Fruit fly (Drosophila melanogaster) whole organism, embryonic: ENCODE measurements around the gene ghi.

Source experiments
- CG11247 ChIP-seq: fragments of 200-800 bp; sonication (Bioruptor generic); IDR thresholded peaks from 2 replicates; pipeline ENCODE4 v1.3.6; 2022; ENCODE audit warnings: missing biosample characterization, missing genetic modification characterization
- CG11695 ChIP-seq: fragments of 200-800 bp; sonication (Bioruptor generic); IDR thresholded peaks from 3 replicates; pipeline ENCODE4 v1.3.6; 2022; ENCODE audit warnings: missing biosample characterization, missing genetic modification characterization
- CG12744 ChIP-seq: fragments of 200-800 bp; sonication (Bioruptor generic); optimal IDR thresholded peaks from 2 replicates; lab custom pipeline; 2016; ENCODE audit warnings: missing biosample characterization, missing genetic modification characterization
- CG13624 ChIP-seq: fragments of 200-800 bp; sonication (Bioruptor generic); optimal IDR thresholded peaks from 2 replicates; lab custom pipeline; 2016; ENCODE audit warnings: missing biosample characterization, missing genetic modification characterization
- CG15601 ChIP-seq: fragments of 200-800 bp; sonication (Bioruptor generic); optimal IDR thresholded peaks from 3 replicates; lab custom pipeline; 2019; ENCODE audit warnings: missing biosample characterization, mild to moderate bottlenecking, missing genetic modification characterization, moderate library complexity
- CG1602 ChIP-seq: fragments of 200-800 bp; sonication (Bioruptor generic); optimal IDR thresholded peaks from 3 replicates; lab custom pipeline; 2016; ENCODE audit warnings: missing biosample characterization, missing genetic modification characterization
- CG1647 ChIP-seq: fragments of 200-800 bp; sonication (Bioruptor generic); optimal IDR thresholded peaks from 3 replicates; lab custom pipeline; 2016; ENCODE audit warnings: missing biosample characterization, missing genetic modification characterization
- CG18764 ChIP-seq: fragments of 200-800 bp; sonication (Bioruptor generic); optimal IDR thresholded peaks from 3 replicates; lab custom pipeline; 2016; ENCODE audit warnings: missing biosample characterization, missing genetic modification characterization
- CG30020 ChIP-seq: fragments of 200-800 bp; optimal IDR thresholded peaks from 2 replicates; lab custom pipeline; 2019; ENCODE audit warnings: missing biosample characterization, mild to moderate bottlenecking, missing genetic modification characterization, moderate library complexity
- CG33213 ChIP-seq: fragments of 200-800 bp; sonication (Bioruptor generic); optimal IDR thresholded peaks from 3 replicates; lab custom pipeline; 2016; ENCODE audit warnings: missing biosample characterization, missing genetic modification characterization
- CG5245 ChIP-seq: fragments of 200-800 bp; sonication (Bioruptor generic); optimal IDR thresholded peaks from 3 replicates; lab custom pipeline; 2016; ENCODE audit warnings: missing biosample characterization, missing genetic modification characterization
- CG6654 ChIP-seq: fragments of 200-800 bp; sonication (Bioruptor generic); optimal IDR thresholded peaks from 2 replicates; lab custom pipeline; 2017; ENCODE audit warnings: missing biosample characterization, mild to moderate bottlenecking, missing genetic modification characterization
- CG8290 ChIP-seq, 3 experiments: fragments of 200-800 bp; sonication (Bioruptor generic); optimal IDR thresholded peaks; 2 replicates each; lab custom pipeline; 2016 to 2019; ENCODE audit warnings: missing biosample characterization in 3 of 3, missing genetic modification characterization in 3 of 3, mild to moderate bottlenecking in 2 of 3, moderate library complexity in 1 of 3
- CG8388 ChIP-seq: fragments of 200-800 bp; sonication (Bioruptor generic); optimal IDR thresholded peaks from 2 replicates; lab custom pipeline; 2019; ENCODE audit warnings: missing biosample characterization, mild to moderate bottlenecking, missing genetic modification characterization, moderate library complexity
- D19B ChIP-seq: fragments of 200-800 bp; sonication (Bioruptor generic); optimal IDR thresholded peaks from 2 replicates; lab custom pipeline; 2017; ENCODE audit warnings: missing biosample characterization, mild to moderate bottlenecking, missing genetic modification characterization
- Dad ChIP-seq: fragments of 200-800 bp; sonication (Bioruptor generic); optimal IDR thresholded peaks from 3 replicates; lab custom pipeline; 2016; ENCODE audit warnings: missing biosample characterization, missing genetic modification characterization
- E2f1 ChIP-seq: fragments of 200-800 bp; sonication (Bioruptor generic); IDR thresholded peaks from 2 replicates; pipeline ENCODE4 v1.3.6; 2022; ENCODE audit warnings: missing biosample characterization, missing genetic modification characterization
- Eip74EF ChIP-seq, 2 experiments: fragments of 200-800 bp in 1 of 2; fragments of >200 bp in 1 of 2; sonication (Bioruptor generic) in 1 of 2; optimal IDR thresholded peaks; 2 replicates each; lab custom pipeline; 2017 to 2019; ENCODE audit warnings: missing biosample characterization in 2 of 2, missing genetic modification characterization in 2 of 2, mild to moderate bottlenecking in 1 of 2, moderate library complexity in 1 of 2
- Elba2 ChIP-seq: fragments of 200-800 bp; sonication (Bioruptor generic); optimal IDR thresholded peaks from 3 replicates; lab custom pipeline; 2016; ENCODE audit warnings: missing biosample characterization, missing genetic modification characterization
- GATAe ChIP-seq: fragments of 200-800 bp; sonication (Bioruptor generic); conservative IDR thresholded peaks from 2 replicates; pipeline ENCODE4 v1.3.6; 2022; ENCODE audit warnings: missing biosample characterization, missing genetic modification characterization
- Gug ChIP-seq: fragments of 200-800 bp; sonication (Bioruptor generic); IDR thresholded peaks from 4 replicates; pipeline ENCODE4 v1.3.6; 2022; ENCODE audit warnings: missing biosample characterization, missing genetic modification characterization
- Lpt ChIP-seq: fragments of >200 bp; optimal IDR thresholded peaks from 2 replicates; lab custom pipeline; 2018; ENCODE audit warnings: missing biosample characterization, missing genetic modification characterization
- Nf-YB ChIP-seq: fragments of 200-800 bp; sonication (Bioruptor generic); optimal IDR thresholded peaks from 3 replicates; lab custom pipeline; 2019; ENCODE audit warnings: missing biosample characterization, mild to moderate bottlenecking, missing genetic modification characterization, moderate library complexity
- Oli ChIP-seq: fragments of 200-800 bp; sonication (Bioruptor generic); optimal IDR thresholded peaks from 2 replicates; lab custom pipeline; 2018; ENCODE audit warnings: missing biosample characterization, mild to moderate bottlenecking, missing genetic modification characterization, moderate library complexity
- cg ChIP-seq: fragments of 200-800 bp; sonication (Bioruptor generic); optimal IDR thresholded peaks from 3 replicates; lab custom pipeline; 2019; ENCODE audit warnings: missing biosample characterization, mild to moderate bottlenecking, missing genetic modification characterization, moderate library complexity
- da ChIP-seq: fragments of 200-800 bp; sonication (Bioruptor generic); optimal IDR thresholded peaks from 2 replicates; lab custom pipeline; 2016; ENCODE audit warnings: missing biosample characterization, missing genetic modification characterization
- dpn ChIP-seq, 2 experiments: fragments of 200-800 bp; sonication (Bioruptor generic); optimal IDR thresholded peaks; 3 replicates each; lab custom pipeline; 2016; ENCODE audit warnings: missing biosample characterization in 2 of 2, missing genetic modification characterization in 2 of 2
- exex ChIP-seq: fragments of 200-800 bp; sonication (Bioruptor generic); optimal IDR thresholded peaks from 4 replicates; lab custom pipeline; 2018; ENCODE audit warnings: missing biosample characterization, mild to moderate bottlenecking, missing genetic modification characterization, moderate library complexity
- eyg ChIP-seq: fragments of 200-800 bp; sonication (Bioruptor generic); optimal IDR thresholded peaks from 3 replicates; lab custom pipeline; 2016; ENCODE audit warnings: missing biosample characterization, missing genetic modification characterization
- fd102C ChIP-seq: fragments of 200-800 bp; sonication (Bioruptor generic); optimal IDR thresholded peaks from 2 replicates; lab custom pipeline; 2018; ENCODE audit warnings: missing biosample characterization, mild to moderate bottlenecking, missing genetic modification characterization, moderate library complexity
- gcm ChIP-seq: fragments of 200-800 bp; sonication (Bioruptor generic); optimal IDR thresholded peaks from 2 replicates; lab custom pipeline; 2019; ENCODE audit warnings: missing biosample characterization, mild to moderate bottlenecking, missing genetic modification characterization, moderate library complexity
- her ChIP-seq: fragments of 200-800 bp; sonication (Bioruptor generic); optimal IDR thresholded peaks from 2 replicates; lab custom pipeline; 2016; ENCODE audit warnings: missing biosample characterization, missing genetic modification characterization
- hkb ChIP-seq, 2 experiments: fragments of 200-800 bp in 1 of 2; fragments of >200 bp in 1 of 2; sonication (Bioruptor generic) in 1 of 2; IDR thresholded peaks in 1 of 2; optimal IDR thresholded peaks in 1 of 2; 2 replicates each; pipeline versions ENCODE4 v1.3.6 to Lab custom; 2017 to 2022; ENCODE audit warnings: missing biosample characterization in 1 of 2, missing genetic modification characterization in 1 of 2
- ind ChIP-seq: fragments of 200-800 bp; sonication (Bioruptor generic); optimal IDR thresholded peaks from 3 replicates; lab custom pipeline; 2016; ENCODE audit warnings: missing biosample characterization, missing genetic modification characterization
- kay ChIP-seq: fragments of 200-800 bp; sonication (Bioruptor generic); optimal IDR thresholded peaks from 2 replicates; lab custom pipeline; 2016; ENCODE audit warnings: missing biosample characterization, missing genetic modification characterization
- lab ChIP-seq: fragments of 200-800 bp; sonication (Bioruptor generic); optimal IDR thresholded peaks from 3 replicates; lab custom pipeline; 2017; ENCODE audit warnings: missing biosample characterization, missing genetic modification characterization, mild to moderate bottlenecking, moderate library complexity, missing genetic modification reagents
- luna ChIP-seq: fragments of 200-800 bp; sonication (Bioruptor generic); optimal IDR thresholded peaks from 2 replicates; lab custom pipeline; 2016; ENCODE audit warnings: missing biosample characterization, missing genetic modification characterization
- nerfin-2 ChIP-seq: fragments of 200-800 bp; sonication (Bioruptor generic); IDR thresholded peaks from 2 replicates; pipeline ENCODE4 v1.3.6; 2022; ENCODE audit warnings: missing biosample characterization, missing genetic modification characterization; ENCODE audit not compliant: partially characterized antibody
- psq ChIP-seq: fragments of 200-800 bp; sonication (Bioruptor generic); optimal IDR thresholded peaks from 2 replicates; lab custom pipeline; 2017; ENCODE audit warnings: missing biosample characterization, missing genetic modification characterization
- sc ChIP-seq, 3 experiments: fragments of >200 bp in 2 of 3; fragments of 200-800 bp in 1 of 3; sonication (Bioruptor generic) in 1 of 3; optimal IDR thresholded peaks; 2 replicates in 2 of 3; 3 replicates in 1 of 3; lab custom pipeline; 2017; ENCODE audit warnings: mild to moderate bottlenecking in 1 of 3, missing biosample characterization in 1 of 3, missing genetic modification characterization in 1 of 3, missing genetic modification reagents in 1 of 3
- sens ChIP-seq: fragments of 200-800 bp; sonication (Bioruptor generic); peaks from one replicate; lab custom pipeline; 2016; ENCODE audit warnings: missing biosample characterization, missing genetic modification characterization
- sob ChIP-seq: fragments of 200-800 bp; sonication (Bioruptor generic); IDR thresholded peaks from 2 replicates; pipeline ENCODE4 v1.3.6; 2022; ENCODE audit warnings: missing biosample characterization, missing genetic modification characterization
- tll ChIP-seq, 2 experiments: fragments of 200-800 bp in 1 of 2; fragments of >200 bp in 1 of 2; sonication (Bioruptor generic) in 1 of 2; optimal IDR thresholded peaks; 2 replicates each; lab custom pipeline; 2017 to 2019; ENCODE audit warnings: missing biosample characterization in 2 of 2, missing genetic modification characterization in 2 of 2, mild to moderate bottlenecking in 1 of 2, moderate library complexity in 1 of 2
- wdn ChIP-seq: fragments of 200-800 bp; sonication (Bioruptor generic); IDR thresholded peaks from 2 replicates; pipeline ENCODE4 v1.3.6; 2022; ENCODE audit warnings: missing biosample characterization, missing genetic modification characterization

ghi gene

dm6 chr3L:9426656-9427294 lies 24.9 kb upstream of the ghi start, which contains the start of the genes Atat and Shc (continued):
- peak in 1 of 2 experiments; percentile 89 for TF ChIP-seq Eip74EF (GFP tag; optimal IDR thresholded peaks at IDR 0.05; lab: Kevin White, UChicago)
- TF ChIP-seq her (GFP tag; lab: Kevin White, UChicago): peak; percentile 97
- TF ChIP-seq ind (GFP tag; lab: Kevin White, UChicago): peak; percentile 100
- TF ChIP-seq CG8290 (GFP tag; optimal IDR thresholded peaks at IDR 0.05; lab: Kevin White, UChicago): peak; percentile 99
- peak; percentile 98 to 100 for TF ChIP-seq CG8290 (tag; optimal IDR thresholded peaks at IDR 0.05; lab: Kevin White, UChicago)
- peak; percentile 100 for TF ChIP-seq CG11247
- peak; percentile 97 for TF ChIP-seq CG15601
- TF ChIP-seq exex (tag; lab: Kevin White, UChicago): peak; percentile 91
- peak; percentile 99 for TF ChIP-seq eyg
- peak; percentile 77 for TF ChIP-seq fd102C
- TF ChIP-seq CG5245 (GFP tag; lab: Kevin White, UChicago): peak; percentile 99
- peak; percentile 98 for TF ChIP-seq GATAe (GFP tag; lab: Robert Waterston, UW)

dm6 chr3L:9429665-9430607 lies 21.7 kb upstream of the ghi start, which contains the start of the genes RpS17 and MTF-1:
Gene RpS17, minus strand, starts transcription at chr3L:9429821.
Gene MTF-1, plus strand, starts transcription at chr3L:9430312.
- TF ChIP-seq psq (no peak), sc (optimal IDR thresholded peaks at IDR 0.05; lab: Kevin White, UChicago) (no peak), sc (GFP tag; optimal IDR thresholded peaks at IDR 0.05; lab: Kevin White, UChicago) (peak; percentile 23), kay (GFP tag; lab: Kevin White, UChicago) (no peak), wdn (0 out of 2 replicates have a peak, but pooled peaks have one; percentile 11), CG13624 (peak; percentile 20), luna (peak; percentile 7), CG8290 (GFP tag; optimal IDR thresholded peaks at IDR 0.05; lab: Kevin White, UChicago) (peak; percentile 0), CG8290 (tag; optimal IDR thresholded peaks at IDR 0.05; lab: Kevin White, UChicago) (peak in 1 of 2 experiments; percentile 53), sob (GFP tag; lab: Robert Waterston, UW) (peak; percentile 55; the same call in 1 of the 2 replicates), Elba2 (no peak), gcm (GFP tag; lab: Kevin White, UChicago) (peak; percentile 46), da (GFP tag; lab: Kevin White, UChicago) (no peak), sens (peak; percentile 88), hkb (optimal IDR thresholded peaks at IDR 0.05; lab: Kevin White, UChicago) (no peak), hkb (GFP tag; IDR thresholded peaks at IDR 0.05; lab: Robert Waterston, UW) (peak; percentile 50), Nf-YB (GFP tag; lab: Kevin White, UChicago) (peak; percentile 21), CG1647 (GFP tag; lab: Kevin White, UChicago) (no peak), cg (GFP tag; lab: Kevin White, UChicago) (peak; percentile 14), CG30020 (tag; lab: Kevin White, UChicago) (peak; percentile 7), E2f1 (GFP tag; lab: Robert Waterston, UW) (no peak), nerfin-2 (GFP tag; lab: Robert Waterston, UW) (no peak), CG12744 (no peak), CG11695 (no peak; the same call in 2 of the 3 replicates), Dad (GFP tag; lab: Kevin White, UChicago) (peak; percentile 6), Lpt (no peak), CG6654 (GFP tag; lab: Kevin White, UChicago) (no peak), CG8388 (GFP tag; lab: Kevin White, UChicago) (peak; percentile 35), D19B (no peak), Gug (GFP tag; lab: Robert Waterston, UW) (no peak), lab (GFP tag; lab: Kevin White, UChicago) (peak; percentile 75), Oli (tag; lab: Kevin White, UChicago) (peak; percentile 40), tll (GFP tag; optimal IDR thresholded peaks at IDR 0.05; lab: Kevin White, UChicago) (no peak), CG33213 (GFP tag; lab: Kevin White, UChicago) (peak; percentile 57), CG18764 (no peak), CG1602 (GFP tag; lab: Kevin White, UChicago) (no peak), dpn (GFP tag; optimal IDR thresholded peaks at IDR 0.05; lab: Kevin White, UChicago) (peak in 1 of 2 experiments; percentile 11)
